Fruit fly (Drosophila melanogaster) whole organism, embryonic: ENCODE data around the gene CG11898.
A peak's percentile ranks its signal among the peaks of the same experiment; 100 is the strongest.

Experiments
- Antp ChIP-seq: fragments of 200-800 bp; sonication (Bioruptor generic); optimal IDR thresholded peaks from 3 replicates; lab custom pipeline; 2016; ENCODE audit warnings: missing biosample characterization, missing genetic modification characterization
- Blimp-1 ChIP-seq: fragments of 200-800 bp; sonication (Bioruptor generic); optimal IDR thresholded peaks from 3 replicates; lab custom pipeline; 2018; ENCODE audit warnings: missing biosample characterization, missing genetic modification characterization, mild to moderate bottlenecking, moderate library complexity, missing genetic modification reagents
- CG10565 ChIP-seq: fragments of 200-800 bp; sonication (Bioruptor generic); optimal IDR thresholded peaks from 3 replicates; lab custom pipeline; 2016; ENCODE audit warnings: missing biosample characterization, mild to moderate bottlenecking, missing genetic modification characterization
- CG13624 ChIP-seq: fragments of 200-800 bp; sonication (Bioruptor generic); optimal IDR thresholded peaks from 2 replicates; lab custom pipeline; 2016; ENCODE audit warnings: missing biosample characterization, missing genetic modification characterization
- CG16863 ChIP-seq: fragments of 200-800 bp; sonication (Bioruptor generic); optimal IDR thresholded peaks from 3 replicates; lab custom pipeline; 2016; ENCODE audit warnings: missing biosample characterization, missing genetic modification characterization
- CG17359 ChIP-seq: fragments of 200-800 bp; sonication (Bioruptor generic); optimal IDR thresholded peaks from 3 replicates; lab custom pipeline; 2018; ENCODE audit warnings: missing biosample characterization, mild to moderate bottlenecking, missing genetic modification characterization, moderate library complexity
- CG18011 ChIP-seq: fragments of 200-800 bp; sonication (Bioruptor generic); optimal IDR thresholded peaks from 2 replicates; lab custom pipeline; 2017; ENCODE audit warnings: missing biosample characterization, missing genetic modification characterization, mild to moderate bottlenecking, moderate library complexity, missing genotype
- CG31441 ChIP-seq: fragments of 200-800 bp; sonication (Bioruptor generic); IDR thresholded peaks from 2 replicates; pipeline ENCODE4 v1.3.6; 2022; ENCODE audit warnings: missing biosample characterization, missing genetic modification characterization
- CG32772 ChIP-seq: fragments of 200-800 bp; sonication (Bioruptor generic); IDR thresholded peaks from 2 replicates; pipeline ENCODE4 v1.3.6; 2022; ENCODE audit warnings: missing biosample characterization, missing genetic modification characterization
- CG6765 ChIP-seq: fragments of 200-800 bp; sonication (Bioruptor generic); optimal IDR thresholded peaks from 3 replicates; lab custom pipeline; 2017; ENCODE audit warnings: missing biosample characterization, mild to moderate bottlenecking, missing genetic modification characterization
- CG7556 ChIP-seq: fragments of 200-800 bp; sonication (Bioruptor generic); optimal IDR thresholded peaks from 2 replicates; lab custom pipeline; 2017; ENCODE audit warnings: missing biosample characterization, mild to moderate bottlenecking, missing genetic modification characterization
- CG7928 ChIP-seq: fragments of 200-800 bp; sonication (Bioruptor generic); optimal IDR thresholded peaks from 2 replicates; lab custom pipeline; 2017; ENCODE audit warnings: missing biosample characterization, mild to moderate bottlenecking, missing genetic modification characterization
- CG8290 ChIP-seq, 3 experiments: fragments of 200-800 bp; sonication (Bioruptor generic); optimal IDR thresholded peaks; 2 replicates each; lab custom pipeline; 2016 to 2019; ENCODE audit warnings: missing biosample characterization in 3 of 3, missing genetic modification characterization in 3 of 3, mild to moderate bottlenecking in 2 of 3, moderate library complexity in 1 of 3
- CHES-1-like ChIP-seq: fragments of 200-800 bp; sonication (Bioruptor generic); optimal IDR thresholded peaks from 2 replicates; lab custom pipeline; 2016; ENCODE audit warnings: missing biosample characterization, missing genetic modification characterization
- CoRest ChIP-seq: fragments of 200-800 bp; sonication (Bioruptor generic); optimal IDR thresholded peaks from 3 replicates; lab custom pipeline; 2018; ENCODE audit warnings: missing biosample characterization, mild to moderate bottlenecking, missing genetic modification characterization, moderate library complexity
- Eip74EF ChIP-seq, 2 experiments: fragments of 200-800 bp in 1 of 2; fragments of >200 bp in 1 of 2; sonication (Bioruptor generic) in 1 of 2; optimal IDR thresholded peaks; 2 replicates each; lab custom pipeline; 2017 to 2019; ENCODE audit warnings: missing biosample characterization in 2 of 2, missing genetic modification characterization in 2 of 2, mild to moderate bottlenecking in 1 of 2, moderate library complexity in 1 of 2
- Elba2 ChIP-seq: fragments of 200-800 bp; sonication (Bioruptor generic); optimal IDR thresholded peaks from 3 replicates; lab custom pipeline; 2016; ENCODE audit warnings: missing biosample characterization, missing genetic modification characterization
- HHEX ChIP-seq: fragments of 200-800 bp; sonication (Bioruptor generic); optimal IDR thresholded peaks from 3 replicates; lab custom pipeline; 2017; ENCODE audit warnings: missing biosample characterization, mild to moderate bottlenecking, missing genetic modification characterization, missing genetic modification reagents
- Hr39 ChIP-seq: fragments of >200 bp; optimal IDR thresholded peaks from 2 replicates; lab custom pipeline; 2017
- Lpt ChIP-seq: fragments of >200 bp; optimal IDR thresholded peaks from 2 replicates; lab custom pipeline; 2018; ENCODE audit warnings: missing biosample characterization, missing genetic modification characterization
- MESR4 ChIP-seq: fragments of 200-800 bp; sonication (Bioruptor generic); optimal IDR thresholded peaks from 2 replicates; lab custom pipeline; 2018; ENCODE audit warnings: missing biosample characterization, mild to moderate bottlenecking, missing genetic modification characterization, moderate library complexity
- Nf-YA ChIP-seq: fragments of 200-800 bp; sonication (Bioruptor generic); IDR thresholded peaks from 2 replicates; pipeline ENCODE4 v1.3.6; 2022; ENCODE audit warnings: missing biosample characterization, missing genetic modification characterization
- Oli ChIP-seq: fragments of 200-800 bp; sonication (Bioruptor generic); optimal IDR thresholded peaks from 2 replicates; lab custom pipeline; 2018; ENCODE audit warnings: missing biosample characterization, mild to moderate bottlenecking, missing genetic modification characterization, moderate library complexity
- Ptx1 ChIP-seq: fragments of 200-800 bp; sonication (Bioruptor generic); IDR thresholded peaks from 2 replicates; pipeline ENCODE4 v1.3.6; 2022; ENCODE audit warnings: missing biosample characterization, missing genetic modification characterization
- Sox100B ChIP-seq: fragments of 200-800 bp; sonication (Bioruptor generic); optimal IDR thresholded peaks from 3 replicates; lab custom pipeline; 2018; ENCODE audit warnings: missing biosample characterization, mild to moderate bottlenecking, missing genetic modification characterization
- Xbp1 ChIP-seq: fragments of 200-800 bp; sonication (Bioruptor generic); optimal IDR thresholded peaks from 3 replicates; lab custom pipeline; 2016; ENCODE audit warnings: missing biosample characterization, mild to moderate bottlenecking, missing genetic modification characterization
- YL-1 ChIP-seq: fragments of 200-800 bp; sonication (Bioruptor generic); optimal IDR thresholded peaks from 3 replicates; lab custom pipeline; 2017; ENCODE audit warnings: missing biosample characterization, mild to moderate bottlenecking, missing genetic modification characterization
- amos ChIP-seq: fragments of 200-800 bp; sonication (Bioruptor generic); IDR thresholded peaks from 2 replicates; pipeline ENCODE4 v1.3.6; 2022; ENCODE audit warnings: missing biosample characterization, missing genetic modification characterization; ENCODE audit not compliant: partially characterized antibody
- ara ChIP-seq: fragments of 200-800 bp; sonication (Bioruptor generic); IDR thresholded peaks from 2 replicates; pipeline ENCODE4 v1.3.6; 2022; ENCODE audit warnings: missing biosample characterization, missing genetic modification characterization
- bcd ChIP-seq: fragments of 200-800 bp; sonication (Bioruptor generic); optimal IDR thresholded peaks from 2 replicates; lab custom pipeline; 2017; ENCODE audit warnings: missing biosample characterization, mild to moderate bottlenecking, missing genetic modification characterization
- crol ChIP-seq: fragments of 200-800 bp; sonication (Bioruptor generic); IDR thresholded peaks from 2 replicates; pipeline ENCODE4 v1.3.6; 2022; ENCODE audit warnings: missing biosample characterization, missing genetic modification characterization
- crp ChIP-seq, 2 experiments: fragments of 200-800 bp; sonication (Bioruptor generic); optimal IDR thresholded peaks; 2 replicates in 1 of 2; 3 replicates in 1 of 2; lab custom pipeline; 2017; ENCODE audit warnings: missing biosample characterization in 2 of 2, missing genetic modification characterization in 2 of 2, mild to moderate bottlenecking in 1 of 2, moderate library complexity in 1 of 2
- emc ChIP-seq: fragments of 200-800 bp; sonication (Bioruptor generic); optimal IDR thresholded peaks from 2 replicates; lab custom pipeline; 2016; ENCODE audit warnings: missing biosample characterization, missing genetic modification characterization
- fd3F ChIP-seq: fragments of 200-800 bp; sonication (Bioruptor generic); optimal IDR thresholded peaks from 2 replicates; lab custom pipeline; 2018; ENCODE audit warnings: missing biosample characterization, mild to moderate bottlenecking, missing genetic modification characterization, moderate library complexity
- her ChIP-seq: fragments of 200-800 bp; sonication (Bioruptor generic); optimal IDR thresholded peaks from 2 replicates; lab custom pipeline; 2016; ENCODE audit warnings: missing biosample characterization, missing genetic modification characterization
- inv ChIP-seq: fragments of 200-800 bp; sonication (Bioruptor generic); IDR thresholded peaks from 2 replicates; pipeline ENCODE4 v1.3.6; 2022; ENCODE audit warnings: missing biosample characterization, missing genetic modification characterization; ENCODE audit not compliant: partially characterized antibody
- jing ChIP-seq: fragments of 200-800 bp; sonication (Bioruptor generic); optimal IDR thresholded peaks from 2 replicates; lab custom pipeline; 2018; ENCODE audit warnings: missing biosample characterization, mild to moderate bottlenecking, missing genetic modification characterization
- kay ChIP-seq: fragments of 200-800 bp; sonication (Bioruptor generic); optimal IDR thresholded peaks from 2 replicates; lab custom pipeline; 2016; ENCODE audit warnings: missing biosample characterization, missing genetic modification characterization
- mirr ChIP-seq: fragments of 200-800 bp; sonication (Bioruptor generic); optimal IDR thresholded peaks from 3 replicates; lab custom pipeline; 2018; ENCODE audit warnings: missing biosample characterization, mild to moderate bottlenecking, missing genetic modification characterization
- onecut ChIP-seq: fragments of 200-800 bp; sonication (Bioruptor generic); IDR thresholded peaks from 2 replicates; pipeline ENCODE4 v1.3.6; 2022; ENCODE audit warnings: missing biosample characterization, missing genetic modification characterization
- org-1 ChIP-seq: fragments of 200-800 bp; sonication (Bioruptor generic); optimal IDR thresholded peaks from 2 replicates; lab custom pipeline; 2017; ENCODE audit warnings: missing biosample characterization, missing genetic modification characterization
- phol ChIP-seq: fragments of 200-800 bp; sonication (Bioruptor generic); optimal IDR thresholded peaks from 3 replicates; lab custom pipeline; 2018; ENCODE audit warnings: missing biosample characterization, mild to moderate bottlenecking, missing genetic modification characterization, moderate library complexity
- pros ChIP-seq: fragments of 200-800 bp; sonication (Bioruptor generic); optimal IDR thresholded peaks from 3 replicates; lab custom pipeline; 2019; ENCODE audit warnings: missing biosample characterization, mild to moderate bottlenecking, missing genetic modification characterization, moderate library complexity
- psq ChIP-seq: fragments of 200-800 bp; sonication (Bioruptor generic); optimal IDR thresholded peaks from 2 replicates; lab custom pipeline; 2017; ENCODE audit warnings: missing biosample characterization, missing genetic modification characterization
- pum ChIP-seq: fragments of 200-800 bp; sonication (Bioruptor generic); optimal IDR thresholded peaks from 2 replicates; lab custom pipeline; 2016; ENCODE audit warnings: missing biosample characterization, missing genetic modification characterization
- row ChIP-seq: fragments of 200-800 bp; sonication (Bioruptor generic); IDR thresholded peaks from 3 replicates; pipeline ENCODE4 v1.3.6; 2022; ENCODE audit warnings: missing biosample characterization, missing genetic modification characterization
- sim ChIP-seq: fragments of 200-800 bp; sonication (Bioruptor generic); IDR thresholded peaks from 2 replicates; pipeline ENCODE4 v1.3.6; 2022; ENCODE audit warnings: missing biosample characterization, missing genetic modification characterization
- tna ChIP-seq: fragments of 200-800 bp; sonication (Bioruptor generic); IDR thresholded peaks from 2 replicates; pipeline ENCODE4 v1.3.6; 2022; ENCODE audit warnings: missing biosample characterization, missing genetic modification characterization; ENCODE audit not compliant: partially characterized antibody
- toy ChIP-seq: fragments of 200-800 bp; sonication (Bioruptor generic); IDR thresholded peaks from 2 replicates; pipeline ENCODE4 v1.3.6; 2022; ENCODE audit warnings: missing biosample characterization, missing genetic modification characterization
- wek ChIP-seq: fragments of 200-800 bp; sonication (Bioruptor generic); optimal IDR thresholded peaks from 3 replicates; lab custom pipeline; 2018; ENCODE audit warnings: missing biosample characterization, mild to moderate bottlenecking, missing genetic modification characterization, moderate library complexity
- yki ChIP-seq: fragments of >200 bp; optimal IDR thresholded peaks from 3 replicates; lab custom pipeline; 2018

Gene CG11898

dm6 chr3R:29207996-29208395, 42.6 kb downstream of the CG11898 start (continued):
- TF ChIP-seq onecut (GFP tag; lab: Robert Waterston, UW), result peak; percentile 62
- no peak for TF ChIP-seq toy (GFP tag; lab: Robert Waterston, UW)
- TF ChIP-seq kay (GFP tag; lab: Kevin White, UChicago), result no peak
- no peak for TF ChIP-seq wek
- TF ChIP-seq bcd (GFP tag; lab: Kevin White, UChicago), result peak; percentile 62
- TF ChIP-seq CG17359, result peak; percentile 83
- TF ChIP-seq Elba2, result no peak
- peak; percentile 78 for TF ChIP-seq Ptx1 (GFP tag; lab: Robert Waterston, UW)
- TF ChIP-seq Eip74EF (GFP tag; optimal IDR thresholded peaks at IDR 0.05; lab: Kevin White, UChicago), result peak in 1 of 2 experiments; percentile 71
- no peak for TF ChIP-seq psq (GFP tag; lab: Kevin White, UChicago)
- no peak for TF ChIP-seq CG10565 (GFP tag; lab: Kevin White, UChicago)
- peak; percentile 69 for TF ChIP-seq HHEX (GFP tag; lab: Kevin White, UChicago)
- no peak for TF ChIP-seq CG13624 (GFP tag; lab: Kevin White, UChicago)
- peak; percentile 51; the same call in 1 of the 2 replicates for TF ChIP-seq ara (GFP tag; lab: Robert Waterston, UW)
- peak; percentile 75 for TF ChIP-seq CG31441 (GFP tag; lab: Robert Waterston, UW)
- peak; percentile 63 for TF ChIP-seq CG7556
- peak; percentile 86 for TF ChIP-seq Oli
- TF ChIP-seq org-1 (GFP tag; lab: Kevin White, UChicago), result peak; percentile 50
- TF ChIP-seq inv, result no peak
- no peak for TF ChIP-seq Lpt
- peak; percentile 59 for TF ChIP-seq Sox100B (GFP tag; lab: Kevin White, UChicago)
- peak; percentile 80 for TF ChIP-seq phol (tag; lab: Kevin White, UChicago)
- TF ChIP-seq MESR4, result no peak
- TF ChIP-seq CG18011 (GFP tag; lab: Kevin White, UChicago), result peak; percentile 15
- TF ChIP-seq Xbp1 (GFP tag; lab: Kevin White, UChicago), result peak; percentile 70
- TF ChIP-seq yki (lab: Kevin White, UChicago), result no peak
- TF ChIP-seq CG16863 (GFP tag; lab: Kevin White, UChicago), result peak; percentile 46
- TF ChIP-seq mirr (GFP tag; lab: Kevin White, UChicago), result no peak
- no peak for TF ChIP-seq CG8290 (GFP tag; optimal IDR thresholded peaks at IDR 0.05; lab: Kevin White, UChicago)
- peak in 1 of 2 experiments; percentile 40 for TF ChIP-seq CG8290 (tag; optimal IDR thresholded peaks at IDR 0.05; lab: Kevin White, UChicago)
- peak; percentile 83 for TF ChIP-seq Blimp-1 (GFP tag; lab: Kevin White, UChicago)
- TF ChIP-seq Antp, result no peak
- no peak for TF ChIP-seq pros (GFP tag; lab: Kevin White, UChicago)
- TF ChIP-seq row, result peak; percentile 69
- no peak for TF ChIP-seq crp (GFP tag; optimal IDR thresholded peaks at IDR 0.05; lab: Kevin White, UChicago)
- TF ChIP-seq Hr39 (lab: Kevin White, UChicago), result no peak
- TF ChIP-seq her, result no peak
- no peak for TF ChIP-seq CHES-1-like
- TF ChIP-seq emc, result no peak
- TF ChIP-seq crol, result no peak
- TF ChIP-seq Nf-YA (GFP tag; lab: Robert Waterston, UW), result peak; percentile 54
- TF ChIP-seq jing, result peak; percentile 61
- TF ChIP-seq sim (GFP tag; lab: Robert Waterston, UW), result no peak
- TF ChIP-seq CG32772 (GFP tag; lab: Robert Waterston, UW), result peak; percentile 62; the same call in 1 of the 2 replicates
- TF ChIP-seq pum (GFP tag; lab: Kevin White, UChicago), result peak; percentile 27
- TF ChIP-seq fd3F (GFP tag; lab: Kevin White, UChicago), result peak; percentile 9
- no peak for TF ChIP-seq CG6765 (GFP tag; lab: Kevin White, UChicago)
- TF ChIP-seq CoRest, result peak; percentile 73
- TF ChIP-seq YL-1 (GFP tag; lab: Kevin White, UChicago), result no peak
- TF ChIP-seq amos (GFP tag; lab: Robert Waterston, UW), result no peak
- TF ChIP-seq tna (GFP tag; lab: Robert Waterston, UW), result no peak
- no peak for TF ChIP-seq CG7928 (GFP tag; lab: Kevin White, UChicago)
